Comparison of ENCODE assay signal across 2 worm cellular contexts in genomic region chrII:6923792-6924191, ce11.
TF ChIP-seq lines count a peak whose summit lies in the region.

No protein-coding gene starts in this region.

TF ChIP-seq in whole organism, mixed stage, embryonic, 35 proteins besides CTCF, POLR2A, EP300 and RAD21:
- TF ChIP-seq lin-32 (GFP tag; optimal IDR thresholded peaks at IDR 0.05; lab: Kevin White, UChicago) (no peak), lsy-2 (tag; optimal IDR thresholded peaks at IDR 0.05; lab: Kevin White, UChicago) (peak; percentile 40)

TF ChIP-seq in whole organism, young adult, 124 proteins besides CTCF, POLR2A, EP300 and RAD21:
- TF ChIP-seq chd-7 (tag; optimal IDR thresholded peaks at IDR 0.05; lab: Kevin White, UChicago), result no peak
- peak; percentile 20; the same call in 1 of the 2 replicates for TF ChIP-seq F33H1.4 (GFP tag; IDR thresholded peaks at IDR 0.05; lab: Robert Waterston, UW)
- TF ChIP-seq F37B4.10 (GFP tag; IDR thresholded peaks at IDR 0.05; lab: Robert Waterston, UW), result no peak
- TF ChIP-seq madf-8 (GFP tag; conservative IDR thresholded peaks at IDR 0.05; lab: Robert Waterston, UW), result 0 out of 2 replicates have a peak, but pooled peaks have one; percentile 7
- TF ChIP-seq lsl-1 (GFP tag; optimal IDR thresholded peaks at IDR 0.05; lab: Kevin White, UChicago), result peak; percentile 89
- 0 out of 2 replicates have a peak, but pooled peaks have one; percentile 29 for TF ChIP-seq ceh-91 (GFP tag; IDR thresholded peaks at IDR 0.05; lab: Robert Waterston, UW)
- TF ChIP-seq gei-17 (GFP tag; optimal IDR thresholded peaks at IDR 0.05; lab: Kevin White, UChicago), result no peak
- TF ChIP-seq die-1 (tag; optimal IDR thresholded peaks at IDR 0.05; lab: Kevin White, UChicago), result no peak
- no peak for TF ChIP-seq nhr-27 (tag; optimal IDR thresholded peaks at IDR 0.05; lab: Kevin White, UChicago)
- peak; percentile 90 for TF ChIP-seq athp-1 (tag; optimal IDR thresholded peaks at IDR 0.05; lab: Kevin White, UChicago)
- no peak for TF ChIP-seq sptf-2 (GFP tag; optimal IDR thresholded peaks at IDR 0.05; lab: Kevin White, UChicago)
- TF ChIP-seq nfya-2 (GFP tag; IDR thresholded peaks at IDR 0.05; lab: Robert Waterston, UW), result no peak
- no peak for TF ChIP-seq ceh-40 (GFP tag; IDR thresholded peaks at IDR 0.05; lab: Robert Waterston, UW)
